Worm (Caenorhabditis elegans) whole organism, late embryonic: ENCODE measurements around the gene ttr-50.

Experiments
- C08G9.2 ChIP-seq: sonication (generic microtip); optimal IDR thresholded peaks from 2 replicates; lab custom pipeline; 2016; ENCODE audit warnings: mild to moderate bottlenecking, missing genetic modification characterization, moderate library complexity, missing compliant biosample characterization
- C38D4.7 ChIP-seq: fragments of 200-800 bp; sonication (Bioruptor generic); optimal IDR thresholded peaks from 2 replicates; lab custom pipeline; 2018; ENCODE audit warnings: mild to moderate bottlenecking, missing genetic modification characterization, moderate library complexity, missing compliant biosample characterization
- Y22D7AL.16 ChIP-seq: sonication (generic microtip); optimal IDR thresholded peaks from 2 replicates; lab custom pipeline; 2016; ENCODE audit warnings: missing genetic modification characterization, missing compliant biosample characterization
- ahr-1 ChIP-seq: sonication (generic microtip); optimal IDR thresholded peaks from 2 replicates; lab custom pipeline; 2016; ENCODE audit warnings: missing genetic modification characterization, missing compliant biosample characterization
- ama-1 ChIP-seq: fragments of 150-350 bp; optimal IDR thresholded peaks from 2 replicates; lab custom pipeline; 2014
- ceh-14 ChIP-seq: sonication (generic microtip); optimal IDR thresholded peaks from 2 replicates; lab custom pipeline; 2016; ENCODE audit warnings: missing genotype, missing genetic modification characterization, missing compliant biosample characterization
- ceh-18 ChIP-seq: sonication (generic microtip); optimal IDR thresholded peaks from 2 replicates; lab custom pipeline; 2016; ENCODE audit warnings: missing genetic modification characterization, missing compliant biosample characterization
- ceh-19 ChIP-seq: fragments of 200-800 bp; sonication (Bioruptor generic); optimal IDR thresholded peaks from 2 replicates; lab custom pipeline; 2018; ENCODE audit warnings: mild to moderate bottlenecking, missing genetic modification characterization, missing compliant biosample characterization
- ceh-2 ChIP-seq: sonication (generic microtip); optimal IDR thresholded peaks from 2 replicates; lab custom pipeline; 2016; ENCODE audit warnings: missing genotype, missing genetic modification characterization, missing compliant biosample characterization
- ceh-22 ChIP-seq: sonication (generic microtip); optimal IDR thresholded peaks from 2 replicates; lab custom pipeline; 2017; ENCODE audit warnings: missing biosample characterization, missing genetic modification characterization
- ceh-30 ChIP-seq: fragments of 150-350 bp; optimal IDR thresholded peaks from 2 replicates; lab custom pipeline; 2014; ENCODE audit warnings: missing biosample characterization, missing genetic modification characterization
- ceh-31 ChIP-seq: sonication (generic microtip); optimal IDR thresholded peaks from 2 replicates; lab custom pipeline; 2016; ENCODE audit warnings: missing genetic modification characterization, missing compliant biosample characterization
- ceh-34 ChIP-seq: sonication (generic microtip); optimal IDR thresholded peaks from 2 replicates; lab custom pipeline; 2016; ENCODE audit warnings: mild to moderate bottlenecking, missing genetic modification characterization, missing compliant biosample characterization
- ceh-48 ChIP-seq: sonication (generic microtip); optimal IDR thresholded peaks from 2 replicates; lab custom pipeline; 2016; ENCODE audit warnings: missing genetic modification characterization, inconsistent platforms, missing compliant biosample characterization
- ceh-6 ChIP-seq: fragments of 200-800 bp; sonication (Bioruptor generic); optimal IDR thresholded peaks from 2 replicates; lab custom pipeline; 2018; ENCODE audit warnings: mild to moderate bottlenecking, missing genetic modification characterization, missing compliant biosample characterization
- ceh-9 ChIP-seq: sonication (generic microtip); optimal IDR thresholded peaks from 2 replicates; lab custom pipeline; 2016; ENCODE audit warnings: mild to moderate bottlenecking, missing genetic modification characterization, inconsistent platforms, missing compliant biosample characterization
- che-1 ChIP-seq: sonication (generic microtip); optimal IDR thresholded peaks from 2 replicates; lab custom pipeline; 2016; ENCODE audit warnings: mild to moderate bottlenecking, missing genetic modification characterization, missing compliant biosample characterization
- dmd-4 ChIP-seq: sonication (generic microtip); optimal IDR thresholded peaks from 2 replicates; lab custom pipeline; 2016; ENCODE audit warnings: borderline replicate concordance, missing genetic modification characterization, missing compliant biosample characterization
- dve-1 ChIP-seq: sonication (generic microtip); optimal IDR thresholded peaks from 2 replicates; lab custom pipeline; 2017; ENCODE audit warnings: antibody characterized with exemption, mild to moderate bottlenecking, missing genetic modification characterization, missing compliant biosample characterization
- elt-2 ChIP-seq: sonication (generic microtip); optimal IDR thresholded peaks from 2 replicates; lab custom pipeline; 2016; ENCODE audit warnings: missing genetic modification reagents, missing genetic modification characterization, missing compliant biosample characterization
- ets-4 ChIP-seq: sonication (generic microtip); optimal IDR thresholded peaks from 2 replicates; lab custom pipeline; 2016; ENCODE audit warnings: missing genetic modification characterization, missing compliant biosample characterization
- eyg-1 ChIP-seq: sonication (generic microtip); optimal IDR thresholded peaks from 2 replicates; lab custom pipeline; 2016; ENCODE audit warnings: missing genotype, missing genetic modification characterization, missing compliant biosample characterization
- fax-1 ChIP-seq: sonication (generic microtip); optimal IDR thresholded peaks from 2 replicates; lab custom pipeline; 2016; ENCODE audit warnings: missing genotype, missing genetic modification characterization, missing compliant biosample characterization
- fkh-10 ChIP-seq: fragments of 150-350 bp; optimal IDR thresholded peaks from 2 replicates; lab custom pipeline; 2014; ENCODE audit warnings: missing biosample characterization, missing genetic modification reagents, missing genetic modification characterization
- hlh-13 ChIP-seq: fragments of 200-800 bp; sonication (Bioruptor generic); optimal IDR thresholded peaks from 2 replicates; lab custom pipeline; 2018; ENCODE audit warnings: mild to moderate bottlenecking, missing genetic modification characterization, missing compliant biosample characterization
- hlh-15 ChIP-seq: sonication (generic microtip); optimal IDR thresholded peaks from 2 replicates; lab custom pipeline; 2016; ENCODE audit warnings: missing genetic modification characterization, missing compliant biosample characterization
- hlh-30 ChIP-seq: sonication (generic microtip); optimal IDR thresholded peaks from 2 replicates; lab custom pipeline; 2017; ENCODE audit warnings: antibody characterized with exemption, missing genetic modification characterization, missing compliant biosample characterization; ENCODE audit not compliant: insufficient read depth
- hlh-6 ChIP-seq: sonication (generic microtip); optimal IDR thresholded peaks from 2 replicates; lab custom pipeline; 2016; ENCODE audit warnings: missing genotype, missing genetic modification characterization, missing compliant biosample characterization
- hlh-8 ChIP-seq: sonication (generic microtip); optimal IDR thresholded peaks from 2 replicates; lab custom pipeline; 2016; ENCODE audit warnings: missing genotype, missing genetic modification characterization, missing compliant biosample characterization
- lim-6 ChIP-seq: sonication (generic microtip); optimal IDR thresholded peaks from 2 replicates; lab custom pipeline; 2016; ENCODE audit warnings: missing genetic modification characterization, missing compliant biosample characterization
- nfya-1 ChIP-seq: sonication (generic microtip); optimal IDR thresholded peaks from 2 replicates; lab custom pipeline; 2017; ENCODE audit warnings: missing genetic modification characterization, mild to moderate bottlenecking, missing compliant biosample characterization, antibody characterized with exemption, moderate library complexity
- nhr-232 ChIP-seq: sonication (generic microtip); optimal IDR thresholded peaks from 2 replicates; lab custom pipeline; 2016; ENCODE audit warnings: missing genetic modification characterization, missing compliant biosample characterization
- npax-4 ChIP-seq: sonication (generic microtip); optimal IDR thresholded peaks from 2 replicates; lab custom pipeline; 2016; ENCODE audit warnings: missing genetic modification characterization, missing compliant biosample characterization
- pat-9 ChIP-seq: fragments of 200-800 bp; sonication (Bioruptor generic); optimal IDR thresholded peaks from 2 replicates; lab custom pipeline; 2018; ENCODE audit warnings: mild to moderate bottlenecking, missing genetic modification characterization, moderate library complexity, missing compliant biosample characterization
- pax-1 ChIP-seq: fragments of 150-350 bp; optimal IDR thresholded peaks from 2 replicates; lab custom pipeline; 2014; ENCODE audit warnings: missing biosample characterization, missing genetic modification characterization
- pha-2 ChIP-seq: sonication (generic microtip); optimal IDR thresholded peaks from 2 replicates; lab custom pipeline; 2017; ENCODE audit warnings: mild to moderate bottlenecking, missing genetic modification characterization, missing compliant biosample characterization
- pqm-1 ChIP-seq: sonication (generic microtip); optimal IDR thresholded peaks from 2 replicates; lab custom pipeline; 2016; ENCODE audit warnings: missing genetic modification characterization, missing compliant biosample characterization
- ref-2 ChIP-seq: sonication (generic microtip); optimal IDR thresholded peaks from 2 replicates; lab custom pipeline; 2016; ENCODE audit warnings: missing genetic modification characterization, missing compliant biosample characterization
- rnt-1 ChIP-seq: sonication (generic microtip); optimal IDR thresholded peaks from 2 replicates; lab custom pipeline; 2016; ENCODE audit warnings: missing genetic modification characterization, missing compliant biosample characterization
- sdc-2 ChIP-seq: sonication (generic microtip); optimal IDR thresholded peaks from 2 replicates; lab custom pipeline; 2016; ENCODE audit warnings: missing genotype, missing genetic modification characterization, missing compliant biosample characterization
- sox-2 ChIP-seq: fragments of 200-800 bp; sonication (Bioruptor generic); IDR thresholded peaks from 2 replicates; pipeline ENCODE4 v1.3.6; 2022; ENCODE audit warnings: missing genetic modification reagents, missing genetic modification characterization, missing compliant biosample characterization
- sox-4 ChIP-seq: sonication (generic microtip); optimal IDR thresholded peaks from 2 replicates; lab custom pipeline; 2017; ENCODE audit warnings: mild to moderate bottlenecking, missing genetic modification characterization, inconsistent platforms, missing compliant biosample characterization
- tbx-2 ChIP-seq: sonication (generic microtip); optimal IDR thresholded peaks from 2 replicates; lab custom pipeline; 2016; ENCODE audit warnings: missing genetic modification characterization, missing compliant biosample characterization
- ttx-3 ChIP-seq: sonication (generic microtip); optimal IDR thresholded peaks from 2 replicates; lab custom pipeline; 2016; ENCODE audit warnings: missing genetic modification reagents, missing genetic modification characterization, missing compliant biosample characterization
- unc-3 ChIP-seq, 2 experiments: fragments of 200-800 bp in 1 of 2; sonication (Bioruptor generic) in 1 of 2; sonication (generic microtip) in 1 of 2; conservative IDR thresholded peaks in 1 of 2; optimal IDR thresholded peaks in 1 of 2; 2 replicates each; pipeline versions ENCODE4 v1.3.6 to Lab custom; 2016 to 2022; ENCODE audit warnings: missing compliant biosample characterization in 2 of 2, missing genetic modification characterization in 2 of 2, missing genetic modification reagents in 1 of 2
- unc-55 ChIP-seq: sonication (generic microtip); optimal IDR thresholded peaks from 2 replicates; lab custom pipeline; 2017; ENCODE audit warnings: missing biosample characterization, missing genetic modification reagents, missing genetic modification characterization
- unc-86 ChIP-seq: sonication (generic microtip); optimal IDR thresholded peaks from 2 replicates; lab custom pipeline; 2016; ENCODE audit warnings: missing genetic modification characterization, missing compliant biosample characterization
- ztf-16 ChIP-seq: sonication (generic microtip); optimal IDR thresholded peaks from 2 replicates; lab custom pipeline; 2017; ENCODE audit warnings: missing genetic modification characterization, missing compliant biosample characterization

Gene ttr-50

DNA sequence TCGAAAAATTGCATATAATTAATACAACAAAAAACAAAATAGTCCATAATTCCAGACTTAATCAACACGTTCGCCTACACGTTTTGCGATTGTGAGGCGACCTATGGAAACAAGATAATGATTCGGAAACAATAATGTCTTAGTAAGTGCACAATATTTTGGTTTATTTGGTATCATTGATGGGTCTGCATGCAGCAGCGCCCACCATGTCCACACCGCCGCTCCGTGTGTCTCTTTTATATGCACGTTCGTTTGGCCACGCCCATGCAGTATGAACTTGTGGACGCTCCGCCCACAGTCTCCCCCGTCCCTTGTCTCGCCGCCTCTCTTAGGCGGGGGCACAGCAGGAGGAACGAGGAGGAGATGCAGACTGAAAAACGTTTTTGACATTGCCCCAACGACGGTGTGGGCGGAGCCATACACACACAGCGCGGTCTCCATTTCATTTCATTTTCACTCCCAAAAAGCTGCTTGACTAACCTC is 46.6 kb downstream of the ttr-50 start, which contains the start of gene mig-38 (continued):
- TF ChIP-seq hlh-13: no peak
- peak; percentile 61 for TF ChIP-seq dmd-4 (tag; lab: Kevin White, UChicago)
- no peak for TF ChIP-seq Y22D7AL.16 (tag; lab: Kevin White, UChicago)
- TF ChIP-seq hlh-30 (tag; lab: Kevin White, UChicago): no peak
- TF ChIP-seq ama-1 (lab: Kevin White, UChicago): peak; percentile 84
- TF ChIP-seq ahr-1 (tag; lab: Kevin White, UChicago): no peak
- TF ChIP-seq unc-55: no peak
- TF ChIP-seq pax-1 (tag; lab: Kevin White, UChicago): no peak
- TF ChIP-seq lim-6 (tag; lab: Kevin White, UChicago): no peak
- peak; percentile 48 for TF ChIP-seq sdc-2 (tag; lab: Kevin White, UChicago)
- TF ChIP-seq ref-2 (tag; lab: Kevin White, UChicago): peak; percentile 54
- TF ChIP-seq rnt-1 (tag; lab: Kevin White, UChicago): peak; percentile 43
- TF ChIP-seq ceh-19 (GFP tag; lab: Kevin White, UChicago): no peak
- no peak for TF ChIP-seq dve-1 (tag; lab: Kevin White, UChicago)
- TF ChIP-seq npax-4 (tag; lab: Kevin White, UChicago): no peak
- TF ChIP-seq nhr-232 (tag; lab: Kevin White, UChicago): no peak
- TF ChIP-seq ztf-16 (tag; lab: Kevin White, UChicago): no peak
- TF ChIP-seq unc-3 (GFP tag; conservative IDR thresholded peaks at IDR 0.05; lab: Robert Waterston, UW): no peak
- TF ChIP-seq unc-3 (tag; optimal IDR thresholded peaks at IDR 0.05; lab: Kevin White, UChicago): no peak
- peak; percentile 20 for TF ChIP-seq ceh-34 (tag; lab: Kevin White, UChicago)
- no peak for TF ChIP-seq elt-2 (tag; lab: Kevin White, UChicago)
- no peak for TF ChIP-seq sox-2 (GFP tag; lab: Robert Waterston, UW)
- TF ChIP-seq C08G9.2 (tag; lab: Kevin White, UChicago): peak; percentile 17
- TF ChIP-seq ceh-22 (tag; lab: Kevin White, UChicago): no peak
- no peak for TF ChIP-seq fkh-10 (GFP tag; lab: Kevin White, UChicago)
- no peak for TF ChIP-seq sox-4 (tag; lab: Kevin White, UChicago)
- peak; percentile 21 for TF ChIP-seq ceh-2 (tag; lab: Kevin White, UChicago)
- TF ChIP-seq hlh-6: no peak
- no peak for TF ChIP-seq pat-9 (tag; lab: Kevin White, UChicago)
- no peak for TF ChIP-seq eyg-1 (tag; lab: Kevin White, UChicago)
- no peak for TF ChIP-seq hlh-8
- no peak for TF ChIP-seq ets-4 (tag; lab: Kevin White, UChicago)
- no peak for TF ChIP-seq che-1 (tag; lab: Kevin White, UChicago)
- TF ChIP-seq ceh-14: peak; percentile 70
- TF ChIP-seq ttx-3 (tag; lab: Kevin White, UChicago): no peak
- no peak for TF ChIP-seq ceh-48 (tag; lab: Kevin White, UChicago)
- peak; percentile 57 for TF ChIP-seq ceh-18 (tag; lab: Kevin White, UChicago)

- TF ChIP-seq ceh-2 (tag; lab: Kevin White, UChicago): no peak
- TF ChIP-seq che-1 (tag; lab: Kevin White, UChicago): no peak
- peak; percentile 88 for TF ChIP-seq nfya-1 (tag; lab: Kevin White, UChicago)
- TF ChIP-seq hlh-8: peak; percentile 67
- no peak for TF ChIP-seq hlh-15
- TF ChIP-seq pqm-1 (tag; lab: Kevin White, UChicago): no peak
- no peak for TF ChIP-seq pha-2
- no peak for TF ChIP-seq sox-4 (tag; lab: Kevin White, UChicago)
- TF ChIP-seq ceh-18 (tag; lab: Kevin White, UChicago): peak; percentile 69
- TF ChIP-seq npax-4 (tag; lab: Kevin White, UChicago): no peak
- TF ChIP-seq ceh-48 (tag; lab: Kevin White, UChicago): peak; percentile 33
- peak; percentile 37 for TF ChIP-seq ceh-30 (tag; lab: Kevin White, UChicago)
- no peak for TF ChIP-seq ceh-9 (tag; lab: Kevin White, UChicago)
- peak; percentile 23 for TF ChIP-seq ttx-3 (tag; lab: Kevin White, UChicago)
- no peak for TF ChIP-seq C38D4.7 (GFP tag; lab: Kevin White, UChicago)
- no peak for TF ChIP-seq fax-1 (tag; lab: Kevin White, UChicago)
- peak; percentile 16 for TF ChIP-seq ceh-6 (GFP tag; lab: Kevin White, UChicago)
- TF ChIP-seq C08G9.2 (tag; lab: Kevin White, UChicago): no peak
- TF ChIP-seq ceh-31 (tag; lab: Kevin White, UChicago): peak; percentile 58
- TF ChIP-seq elt-2 (tag; lab: Kevin White, UChicago): no peak
- no peak; the same call in 1 of the 2 replicates for TF ChIP-seq sox-2 (GFP tag; lab: Robert Waterston, UW)
- TF ChIP-seq tbx-2 (tag; lab: Kevin White, UChicago): peak; percentile 80
- TF ChIP-seq ama-1 (lab: Kevin White, UChicago): no peak
- TF ChIP-seq ceh-34 (tag; lab: Kevin White, UChicago): peak; percentile 70
- TF ChIP-seq unc-86: no peak
- no peak for TF ChIP-seq sdc-2 (tag; lab: Kevin White, UChicago)
Measured at ce11 chrIV:11593415-11594190, 47.2 kb downstream of the ttr-50 start, which contains the start of gene F40F11.3. F40F11.3 (minus strand) TSS chrIV:11594003.
